Fruit fly (Drosophila melanogaster) whole organism, embryonic: Measurements from ENCODE around the gene CG4461.

Source experiments
- ATbp ChIP-seq: fragments of 200-800 bp; sonication (Bioruptor generic); optimal IDR thresholded peaks from 2 replicates; lab custom pipeline; 2017; ENCODE audit warnings: missing biosample characterization, mild to moderate bottlenecking, missing genetic modification characterization, missing genetic modification reagents
- Ada2b ChIP-seq: fragments of 200-800 bp; sonication (Bioruptor generic); IDR thresholded peaks from 2 replicates; pipeline ENCODE4 v1.3.6; 2022; ENCODE audit warnings: missing biosample characterization, missing genetic modification characterization
- Antp ChIP-seq: fragments of 200-800 bp; sonication (Bioruptor generic); optimal IDR thresholded peaks from 3 replicates; lab custom pipeline; 2016; ENCODE audit warnings: missing biosample characterization, missing genetic modification characterization
- Atf6 ChIP-seq: fragments of 200-800 bp; sonication (Bioruptor generic); IDR thresholded peaks from 2 replicates; pipeline ENCODE4 v1.3.6; 2022; ENCODE audit warnings: missing biosample characterization, missing genetic modification characterization
- Bgb ChIP-seq: fragments of 200-800 bp; sonication (Bioruptor generic); IDR thresholded peaks from 2 replicates; pipeline ENCODE4 v1.3.6; 2022; ENCODE audit warnings: missing biosample characterization, missing genetic modification characterization; ENCODE audit not compliant: partially characterized antibody
- BtbVII ChIP-seq: fragments of 200-800 bp; sonication (Bioruptor generic); optimal IDR thresholded peaks from 3 replicates; lab custom pipeline; 2017; ENCODE audit warnings: missing biosample characterization, mild to moderate bottlenecking, missing genetic modification characterization
- CG10366 ChIP-seq: fragments of 200-800 bp; sonication (Bioruptor generic); IDR thresholded peaks from 2 replicates; pipeline ENCODE4 v1.3.6; 2022; ENCODE audit warnings: missing biosample characterization, missing genetic modification characterization
- CG15479 ChIP-seq: fragments of 200-800 bp; sonication (Bioruptor generic); optimal IDR thresholded peaks from 3 replicates; lab custom pipeline; 2019; ENCODE audit warnings: missing biosample characterization, mild to moderate bottlenecking, missing genetic modification characterization, moderate library complexity
- CG17612 ChIP-seq: fragments of 200-800 bp; sonication (Bioruptor generic); IDR thresholded peaks from 2 replicates; pipeline ENCODE4 v1.3.6; 2022; ENCODE audit warnings: missing biosample characterization, missing genetic modification characterization
- CG17829 ChIP-seq: fragments of 200-800 bp; optimal IDR thresholded peaks from 2 replicates; lab custom pipeline; 2019; ENCODE audit warnings: missing biosample characterization, mild to moderate bottlenecking, missing genetic modification characterization, moderate library complexity
- CG2129 ChIP-seq: fragments of 200-800 bp; sonication (Bioruptor generic); IDR thresholded peaks from 2 replicates; pipeline ENCODE4 v1.3.6; 2022; ENCODE audit warnings: missing biosample characterization, missing genetic modification characterization; ENCODE audit not compliant: partially characterized antibody
- CG2202 ChIP-seq: fragments of 200-800 bp; sonication (Bioruptor generic); optimal IDR thresholded peaks from 2 replicates; lab custom pipeline; 2018; ENCODE audit warnings: missing biosample characterization, mild to moderate bottlenecking, missing genetic modification characterization
- CG4707 ChIP-seq: fragments of 200-800 bp; sonication (Bioruptor generic); optimal IDR thresholded peaks from 2 replicates; lab custom pipeline; 2018; ENCODE audit warnings: missing biosample characterization, mild to moderate bottlenecking, missing genetic modification characterization, moderate library complexity
- CG7556 ChIP-seq: fragments of 200-800 bp; sonication (Bioruptor generic); optimal IDR thresholded peaks from 2 replicates; lab custom pipeline; 2017; ENCODE audit warnings: missing biosample characterization, mild to moderate bottlenecking, missing genetic modification characterization
- CG7786 ChIP-seq: fragments of 200-800 bp; sonication (Bioruptor generic); optimal IDR thresholded peaks from 2 replicates; lab custom pipeline; 2016; ENCODE audit warnings: missing biosample characterization, missing genetic modification characterization
- D19A ChIP-seq: fragments of 200-800 bp; optimal IDR thresholded peaks from 3 replicates; lab custom pipeline; 2019; ENCODE audit warnings: missing biosample characterization, mild to moderate bottlenecking, missing genetic modification characterization, moderate library complexity
- Dad ChIP-seq: fragments of 200-800 bp; sonication (Bioruptor generic); optimal IDR thresholded peaks from 3 replicates; lab custom pipeline; 2016; ENCODE audit warnings: missing biosample characterization, missing genetic modification characterization
- Fer2 ChIP-seq: fragments of 200-800 bp; sonication (Bioruptor generic); optimal IDR thresholded peaks from 2 replicates; lab custom pipeline; 2018; ENCODE audit warnings: missing biosample characterization, mild to moderate bottlenecking, missing genetic modification characterization, moderate library complexity
- HLH54F ChIP-seq: fragments of 200-800 bp; sonication (Bioruptor generic); optimal IDR thresholded peaks from 3 replicates; lab custom pipeline; 2016; ENCODE audit warnings: missing biosample characterization, missing genetic modification characterization
- HmgZ ChIP-seq: fragments of 200-800 bp; sonication (Bioruptor generic); optimal IDR thresholded peaks from 2 replicates; lab custom pipeline; 2018; ENCODE audit warnings: missing biosample characterization, mild to moderate bottlenecking, missing genetic modification characterization
- Hmx ChIP-seq: fragments of 200-800 bp; sonication (Bioruptor generic); optimal IDR thresholded peaks from 2 replicates; lab custom pipeline; 2016; ENCODE audit warnings: missing biosample characterization, missing genetic modification characterization
- Hr3 ChIP-seq: fragments of 200-800 bp; sonication (Bioruptor generic); optimal IDR thresholded peaks from 3 replicates; lab custom pipeline; 2016; ENCODE audit warnings: missing biosample characterization, missing genetic modification characterization
- Lhr ChIP-seq: fragments of 200-800 bp; sonication (Bioruptor generic); optimal IDR thresholded peaks from 3 replicates; lab custom pipeline; 2017; ENCODE audit warnings: mild to moderate bottlenecking, missing biosample characterization, missing genetic modification reagents, missing genetic modification characterization
- Mad ChIP-seq: fragments of 200-800 bp; sonication (Bioruptor generic); optimal IDR thresholded peaks from 2 replicates; lab custom pipeline; 2016; ENCODE audit warnings: missing biosample characterization, missing genetic modification characterization
- Med ChIP-seq: fragments of 200-800 bp; sonication (Bioruptor generic); peaks from one replicate; lab custom pipeline; 2016; ENCODE audit warnings: missing biosample characterization, missing genetic modification characterization, mild to moderate bottlenecking, inconsistent platforms, moderate library complexity
- Nf-YB ChIP-seq: fragments of 200-800 bp; sonication (Bioruptor generic); optimal IDR thresholded peaks from 3 replicates; lab custom pipeline; 2019; ENCODE audit warnings: missing biosample characterization, mild to moderate bottlenecking, missing genetic modification characterization, moderate library complexity
- Pdp1 ChIP-seq, 2 experiments: fragments of 200-800 bp; sonication (Bioruptor generic); optimal IDR thresholded peaks; 3 replicates each; lab custom pipeline; 2016; ENCODE audit warnings: missing biosample characterization in 2 of 2, missing genetic modification characterization in 2 of 2, mild to moderate bottlenecking in 1 of 2, moderate library complexity in 1 of 2
- Vsx1 ChIP-seq: fragments of 200-800 bp; sonication (Bioruptor generic); optimal IDR thresholded peaks from 2 replicates; lab custom pipeline; 2017; ENCODE audit warnings: missing biosample characterization, mild to moderate bottlenecking, missing genetic modification characterization, missing genetic modification reagents
- az2 ChIP-seq: fragments of 200-800 bp; sonication (Bioruptor generic); optimal IDR thresholded peaks from 3 replicates; lab custom pipeline; 2016; ENCODE audit warnings: missing biosample characterization, missing genetic modification characterization
- bigmax ChIP-seq: fragments of 200-800 bp; sonication (Bioruptor generic); optimal IDR thresholded peaks from 2 replicates; lab custom pipeline; 2018; ENCODE audit warnings: missing biosample characterization, mild to moderate bottlenecking, missing genetic modification characterization
- bowl ChIP-seq: fragments of 200-800 bp; sonication (Bioruptor generic); IDR thresholded peaks from 2 replicates; pipeline ENCODE4 v1.3.6; 2022; ENCODE audit warnings: missing biosample characterization, missing genetic modification characterization
- chif ChIP-seq, 2 experiments: fragments of 200-800 bp; sonication (Bioruptor generic); optimal IDR thresholded peaks; 3 replicates each; lab custom pipeline; 2016; ENCODE audit warnings: missing biosample characterization in 2 of 2, missing genetic modification characterization in 2 of 2
- ci ChIP-seq: fragments of 200-800 bp; sonication (Bioruptor generic); IDR thresholded peaks from 3 replicates; pipeline ENCODE4 v1.3.6; 2022; ENCODE audit warnings: missing biosample characterization, missing genetic modification characterization
- cwo ChIP-seq: fragments of 200-800 bp; sonication (Bioruptor generic); optimal IDR thresholded peaks from 3 replicates; lab custom pipeline; 2017; ENCODE audit warnings: missing biosample characterization, missing genetic modification characterization, mild to moderate bottlenecking, moderate library complexity, missing genetic modification reagents
- dmrt11E ChIP-seq: fragments of 200-800 bp; sonication (Bioruptor generic); optimal IDR thresholded peaks from 3 replicates; lab custom pipeline; 2018; ENCODE audit warnings: missing biosample characterization, mild to moderate bottlenecking, missing genetic modification characterization, moderate library complexity
- fd102C ChIP-seq: fragments of 200-800 bp; sonication (Bioruptor generic); optimal IDR thresholded peaks from 2 replicates; lab custom pipeline; 2018; ENCODE audit warnings: missing biosample characterization, mild to moderate bottlenecking, missing genetic modification characterization, moderate library complexity
- fd96Cb ChIP-seq: fragments of 200-800 bp; sonication (Bioruptor generic); optimal IDR thresholded peaks from 2 replicates; lab custom pipeline; 2018; ENCODE audit warnings: missing biosample characterization, mild to moderate bottlenecking, missing genetic modification characterization, moderate library complexity
- fu2 ChIP-seq: fragments of 200-800 bp; sonication (Bioruptor generic); optimal IDR thresholded peaks from 2 replicates; lab custom pipeline; 2016; ENCODE audit warnings: missing biosample characterization, missing genetic modification characterization
- gem ChIP-seq: fragments of 200-800 bp; sonication (Bioruptor generic); optimal IDR thresholded peaks from 2 replicates; lab custom pipeline; 2019; ENCODE audit warnings: missing biosample characterization, mild to moderate bottlenecking, missing genetic modification characterization, moderate library complexity
- hkb ChIP-seq, 2 experiments: fragments of 200-800 bp in 1 of 2; fragments of >200 bp in 1 of 2; sonication (Bioruptor generic) in 1 of 2; IDR thresholded peaks in 1 of 2; optimal IDR thresholded peaks in 1 of 2; 2 replicates each; pipeline versions ENCODE4 v1.3.6 to Lab custom; 2017 to 2022; ENCODE audit warnings: missing biosample characterization in 1 of 2, missing genetic modification characterization in 1 of 2
- mam ChIP-seq: fragments of 200-800 bp; sonication (Bioruptor generic); optimal IDR thresholded peaks from 3 replicates; lab custom pipeline; 2016; ENCODE audit warnings: missing biosample characterization, missing genetic modification characterization
- mirr ChIP-seq: fragments of 200-800 bp; sonication (Bioruptor generic); optimal IDR thresholded peaks from 3 replicates; lab custom pipeline; 2018; ENCODE audit warnings: missing biosample characterization, mild to moderate bottlenecking, missing genetic modification characterization
- otp ChIP-seq: fragments of 200-800 bp; sonication (Bioruptor generic); IDR thresholded peaks from 3 replicates; pipeline ENCODE4, ENCODE4 v1.3.6; 2022; ENCODE audit warnings: missing biosample characterization, missing genetic modification characterization
- scrt ChIP-seq: fragments of 200-800 bp; sonication (Bioruptor generic); optimal IDR thresholded peaks from 2 replicates; lab custom pipeline; 2018; ENCODE audit warnings: missing biosample characterization, mild to moderate bottlenecking, missing genetic modification characterization, moderate library complexity
- slou ChIP-seq: fragments of 200-800 bp; sonication (Bioruptor generic); optimal IDR thresholded peaks from 3 replicates; lab custom pipeline; 2016; ENCODE audit warnings: missing biosample characterization, missing genetic modification characterization
- tna ChIP-seq: fragments of 200-800 bp; sonication (Bioruptor generic); IDR thresholded peaks from 2 replicates; pipeline ENCODE4 v1.3.6; 2022; ENCODE audit warnings: missing biosample characterization, missing genetic modification characterization; ENCODE audit not compliant: partially characterized antibody
- tx ChIP-seq: fragments of 200-800 bp; sonication (Bioruptor generic); optimal IDR thresholded peaks from 2 replicates; lab custom pipeline; 2016; ENCODE audit warnings: missing biosample characterization, missing genetic modification characterization
- vfl ChIP-seq: fragments of 200-800 bp; sonication (Bioruptor generic); optimal IDR thresholded peaks from 2 replicates; lab custom pipeline; 2016; ENCODE audit warnings: missing biosample characterization, missing genetic modification characterization

Gene CG4461

DNA sequence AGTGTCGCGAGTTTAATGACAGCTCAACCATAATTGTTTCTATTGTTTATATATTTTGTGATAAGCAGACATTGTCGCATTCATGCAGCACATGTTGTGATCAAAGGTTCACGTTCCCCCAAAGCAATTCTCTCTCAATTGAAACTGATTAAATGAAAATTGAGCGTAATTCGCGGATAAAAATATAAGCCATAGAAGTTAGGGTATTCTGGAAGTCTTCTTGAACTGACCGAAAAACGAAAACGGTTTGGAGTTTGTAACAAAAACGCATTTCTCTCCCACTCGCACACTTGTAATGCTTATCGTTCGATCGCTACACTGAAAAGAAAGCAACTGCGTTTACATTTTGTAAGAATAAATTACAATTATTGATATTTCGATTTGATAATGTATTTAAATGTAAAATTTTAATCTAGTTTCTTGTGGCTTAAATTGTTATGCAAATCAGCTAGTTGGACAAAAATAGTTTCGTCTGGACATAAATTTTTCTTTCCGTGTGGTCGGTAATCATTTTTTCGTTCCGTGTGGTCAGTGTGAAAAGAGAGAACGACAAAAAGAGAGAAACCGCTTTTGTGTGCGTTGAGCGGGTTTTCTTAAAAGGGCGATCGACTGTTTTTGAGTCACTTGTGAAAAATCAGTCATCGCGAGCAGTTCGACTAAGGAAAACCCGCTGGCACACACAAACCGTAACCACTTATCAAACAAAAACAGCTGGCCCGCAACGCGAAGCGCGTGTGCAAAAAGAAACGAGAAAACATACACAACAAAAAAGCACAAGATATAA is 47.6 kb downstream of the CG4461 start, which contains the start of gene aay (continued):
- TF ChIP-seq mirr (GFP tag; lab: Kevin White, UChicago) (peak; percentile 90), BtbVII (GFP tag; lab: Kevin White, UChicago) (peak; percentile 99), dmrt11E (peak; percentile 99), Nf-YB (GFP tag; lab: Kevin White, UChicago) (peak; percentile 92), otp (peak; percentile 97), HmgZ (tag; lab: Kevin White, UChicago) (peak; percentile 99), gem (peak; percentile 100), CG17829 (peak; percentile 99), Med (GFP tag; lab: Kevin White, UChicago) (peak; percentile 100), HLH54F (peak; percentile 98), hkb (optimal IDR thresholded peaks at IDR 0.05; lab: Kevin White, UChicago) (no peak), hkb (GFP tag; IDR thresholded peaks at IDR 0.05; lab: Robert Waterston, UW) (peak; percentile 99), vfl (GFP tag; lab: Kevin White, UChicago) (peak; percentile 97), CG2129 (GFP tag; lab: Robert Waterston, UW) (no peak), fd102C (GFP tag; lab: Kevin White, UChicago) (peak; percentile 98), az2 (peak; percentile 99), CG10366 (GFP tag; lab: Robert Waterston, UW) (peak; percentile 98), CG2202 (peak; percentile 99), Dad (peak; percentile 98), Atf6 (GFP tag; lab: Robert Waterston, UW) (peak; percentile 99), CG17612 (GFP tag; lab: Robert Waterston, UW) (peak; percentile 95), slou (GFP tag; lab: Kevin White, UChicago) (peak; percentile 96), scrt (GFP tag; lab: Kevin White, UChicago) (peak; percentile 97), Hr3 (GFP tag; lab: Kevin White, UChicago) (peak; percentile 99), cwo (GFP tag; lab: Kevin White, UChicago) (peak; percentile 97), mam (GFP tag; lab: Kevin White, UChicago) (peak; percentile 97), D19A (peak; percentile 99), Lhr (GFP tag; lab: Kevin White, UChicago) (peak; percentile 96), Fer2 (tag; lab: Kevin White, UChicago) (peak; percentile 96), Antp (peak; percentile 91), Vsx1 (GFP tag; lab: Kevin White, UChicago) (peak; percentile 97), ATbp (GFP tag; lab: Kevin White, UChicago) (peak; percentile 99), Hmx (GFP tag; lab: Kevin White, UChicago) (peak; percentile 96), fd96Cb (tag; lab: Kevin White, UChicago) (peak; percentile 99), CG7786 (GFP tag; lab: Kevin White, UChicago) (peak; percentile 97), fu2 (GFP tag; lab: Kevin White, UChicago) (peak; percentile 96), bigmax (peak; percentile 82), ci (GFP tag; lab: Robert Waterston, UW) (peak; percentile 99), Ada2b (peak; percentile 98), Pdp1 (GFP tag; optimal IDR thresholded peaks at IDR 0.05; lab: Kevin White, UChicago) (peak; percentile 96 to 98), bowl (GFP tag; lab: Robert Waterston, UW) (peak; percentile 96), Bgb (peak; percentile 21; the same call in 1 of the 2 replicates), CG7556 (peak; percentile 99), tna (GFP tag; lab: Robert Waterston, UW) (no peak), tx (GFP tag; lab: Kevin White, UChicago) (peak; percentile 97), CG15479 (GFP tag; lab: Kevin White, UChicago) (peak; percentile 71), Mad (GFP tag; lab: Kevin White, UChicago) (peak; percentile 99), CG4707 (peak; percentile 97), chif (GFP tag; optimal IDR thresholded peaks at IDR 0.05; lab: Kevin White, UChicago) (peak; percentile 97 to 99)
